Fruit fly (Drosophila melanogaster) whole organism, prepupa: ENCODE data around the gene PIP82.

Experiments used
- Blimp-1 ChIP-seq: fragments of 200-800 bp; sonication (Bioruptor generic); optimal IDR thresholded peaks from 3 replicates; lab custom pipeline; 2017; ENCODE audit warnings: missing biosample characterization, missing genetic modification characterization, mild to moderate bottlenecking, moderate library complexity, missing genetic modification reagents
- CG10631 ChIP-seq: fragments of 200-800 bp; sonication (Bioruptor generic); optimal IDR thresholded peaks from 2 replicates; lab custom pipeline; 2016; ENCODE audit warnings: missing biosample characterization, missing genetic modification characterization
- CG10669 ChIP-seq: fragments of 200-800 bp; sonication (Bioruptor generic); optimal IDR thresholded peaks from 3 replicates; lab custom pipeline; 2018; ENCODE audit warnings: missing biosample characterization, mild to moderate bottlenecking, missing genetic modification characterization, moderate library complexity
- CG11294 ChIP-seq: fragments of 200-800 bp; sonication (Bioruptor generic); IDR thresholded peaks from 2 replicates; pipeline ENCODE4 v1.3.6; 2022; ENCODE audit warnings: missing biosample characterization, missing genetic modification characterization
- CG11902 ChIP-seq: fragments of 200-800 bp; sonication (Bioruptor generic); optimal IDR thresholded peaks from 3 replicates; lab custom pipeline; 2016; ENCODE audit warnings: missing biosample characterization, missing genetic modification characterization
- CG15336 ChIP-seq: fragments of 200-800 bp; sonication (Bioruptor generic); IDR thresholded peaks from 2 replicates; pipeline ENCODE4 v1.3.6; 2022; ENCODE audit warnings: missing biosample characterization, missing genetic modification characterization
- CG1621 ChIP-seq: fragments of 200-800 bp; sonication (Bioruptor generic); optimal IDR thresholded peaks from 3 replicates; lab custom pipeline; 2018; ENCODE audit warnings: missing biosample characterization, mild to moderate bottlenecking, missing genetic modification characterization
- CG16779 ChIP-seq: fragments of 200-800 bp; sonication (Bioruptor generic); optimal IDR thresholded peaks from 3 replicates; lab custom pipeline; 2017; ENCODE audit warnings: missing biosample characterization, mild to moderate bottlenecking, missing genetic modification characterization
- CG3032 ChIP-seq: fragments of 200-800 bp; optimal IDR thresholded peaks from 2 replicates; lab custom pipeline; 2019; ENCODE audit warnings: missing biosample characterization, mild to moderate bottlenecking, missing genetic modification characterization, moderate library complexity
- CG31627 ChIP-seq: fragments of 200-800 bp; sonication (Bioruptor generic); optimal IDR thresholded peaks from 3 replicates; lab custom pipeline; 2016; ENCODE audit warnings: missing biosample characterization, missing genetic modification characterization
- CG32006 ChIP-seq: fragments of 200-800 bp; sonication (Bioruptor generic); optimal IDR thresholded peaks from 3 replicates; lab custom pipeline; 2017; ENCODE audit warnings: missing biosample characterization, mild to moderate bottlenecking, missing genetic modification characterization
- CG34406 ChIP-seq: fragments of 200-800 bp; sonication (Bioruptor generic); optimal IDR thresholded peaks from 3 replicates; lab custom pipeline; 2016; ENCODE audit warnings: missing biosample characterization, missing genetic modification characterization
- CG3919 ChIP-seq: fragments of 200-800 bp; sonication (Bioruptor generic); optimal IDR thresholded peaks from 3 replicates; lab custom pipeline; 2016; ENCODE audit warnings: missing biosample characterization, missing genetic modification characterization
- CG4318 ChIP-seq: fragments of 200-800 bp; sonication (Bioruptor generic); optimal IDR thresholded peaks from 3 replicates; lab custom pipeline; 2017; ENCODE audit warnings: missing biosample characterization, mild to moderate bottlenecking, missing genetic modification characterization
- CG6163 ChIP-seq: fragments of 200-800 bp; sonication (Bioruptor generic); IDR thresholded peaks from 3 replicates; pipeline ENCODE4 v1.3.6; 2022; ENCODE audit warnings: missing biosample characterization, missing genetic modification characterization
- CG6792 ChIP-seq: fragments of 200-800 bp; sonication (Bioruptor generic); optimal IDR thresholded peaks from 3 replicates; lab custom pipeline; 2016; ENCODE audit warnings: missing biosample characterization, missing genetic modification characterization
- CG6808 ChIP-seq: fragments of 200-800 bp; sonication (Bioruptor generic); optimal IDR thresholded peaks from 3 replicates; lab custom pipeline; 2017; ENCODE audit warnings: missing biosample characterization, missing genetic modification characterization, mild to moderate bottlenecking, moderate library complexity, missing genetic modification reagents
- CG6854 ChIP-seq: fragments of 200-800 bp; sonication (Bioruptor generic); optimal IDR thresholded peaks from 2 replicates; lab custom pipeline; 2017; ENCODE audit warnings: missing biosample characterization, mild to moderate bottlenecking, missing genetic modification characterization
- CG8319 ChIP-seq: fragments of 200-800 bp; sonication (Bioruptor generic); optimal IDR thresholded peaks from 3 replicates; lab custom pipeline; 2016; ENCODE audit warnings: missing biosample characterization, missing genetic modification characterization
- CG8632 ChIP-seq: fragments of 200-800 bp; sonication (Bioruptor generic); optimal IDR thresholded peaks from 3 replicates; lab custom pipeline; 2016; ENCODE audit warnings: missing biosample characterization, missing genetic modification characterization
- CG9139 ChIP-seq: fragments of 200-800 bp; sonication (Bioruptor generic); optimal IDR thresholded peaks from 3 replicates; lab custom pipeline; 2017; ENCODE audit warnings: missing biosample characterization, mild to moderate bottlenecking, missing genetic modification characterization
- Eip78C ChIP-seq: fragments of 200-800 bp; sonication (Bioruptor generic); peaks from one replicate; lab custom pipeline; 2016; ENCODE audit warnings: missing biosample characterization, missing genetic modification characterization
- Eip93F ChIP-seq: fragments of 200-800 bp; sonication (Bioruptor generic); optimal IDR thresholded peaks from 2 replicates; lab custom pipeline; 2016; ENCODE audit warnings: missing biosample characterization, mild to moderate bottlenecking, missing genetic modification characterization
- Ets21C ChIP-seq: fragments of 200-800 bp; sonication (Bioruptor generic); optimal IDR thresholded peaks from 3 replicates; lab custom pipeline; 2016; ENCODE audit warnings: missing biosample characterization, missing genetic modification characterization
- Ets96B ChIP-seq: fragments of 200-800 bp; optimal IDR thresholded peaks from 2 replicates; lab custom pipeline; 2019; ENCODE audit warnings: missing biosample characterization, mild to moderate bottlenecking, missing genetic modification characterization, moderate library complexity
- Gug ChIP-seq: fragments of 200-800 bp; sonication (Bioruptor generic); IDR thresholded peaks from 2 replicates; pipeline ENCODE4 v1.3.6; 2022; ENCODE audit warnings: missing biosample characterization, missing genetic modification characterization
- Hr38 ChIP-seq: sonication (Bioruptor generic); optimal IDR thresholded peaks from 2 replicates; lab custom pipeline; 2016; ENCODE audit warnings: missing biosample characterization, missing genetic modification characterization
- Hr39 ChIP-seq: fragments of 200-800 bp; sonication (Bioruptor generic); optimal IDR thresholded peaks from 2 replicates; lab custom pipeline; 2016; ENCODE audit warnings: missing biosample characterization, missing genetic modification characterization
- Hr4 ChIP-seq: fragments of 200-800 bp; sonication (Bioruptor generic); optimal IDR thresholded peaks from 3 replicates; lab custom pipeline; 2016; ENCODE audit warnings: missing biosample characterization, missing genetic modification characterization
- Lpt ChIP-seq: fragments of 200-800 bp; sonication (Bioruptor generic); optimal IDR thresholded peaks from 3 replicates; lab custom pipeline; 2016; ENCODE audit warnings: missing biosample characterization, missing genetic modification characterization
- Met ChIP-seq: fragments of 200-800 bp; sonication (Bioruptor generic); optimal IDR thresholded peaks from 3 replicates; lab custom pipeline; 2016; ENCODE audit warnings: missing biosample characterization, missing genetic modification characterization
- OdsH ChIP-seq: fragments of 200-800 bp; sonication (Bioruptor generic); optimal IDR thresholded peaks from 3 replicates; lab custom pipeline; 2016; ENCODE audit warnings: missing biosample characterization, missing genetic modification characterization
- Sox102F ChIP-seq: fragments of 200-800 bp; sonication (Bioruptor generic); optimal IDR thresholded peaks from 2 replicates; lab custom pipeline; 2016; ENCODE audit warnings: missing biosample characterization, mild to moderate bottlenecking, missing genetic modification characterization
- Sox14 ChIP-seq: fragments of 200-800 bp; sonication (Bioruptor generic); optimal IDR thresholded peaks from 3 replicates; lab custom pipeline; 2016; ENCODE audit warnings: missing biosample characterization, missing genetic modification characterization
- Sox15 ChIP-seq: fragments of 200-800 bp; sonication (Bioruptor generic); optimal IDR thresholded peaks from 3 replicates; lab custom pipeline; 2016; ENCODE audit warnings: missing biosample characterization, missing genetic modification characterization
- achi ChIP-seq: fragments of 200-800 bp; sonication (Bioruptor generic); optimal IDR thresholded peaks from 3 replicates; lab custom pipeline; 2016; ENCODE audit warnings: missing biosample characterization, missing genetic modification characterization
- acj6 ChIP-seq: fragments of 200-800 bp; sonication (Bioruptor generic); optimal IDR thresholded peaks from 3 replicates; lab custom pipeline; 2016; ENCODE audit warnings: missing biosample characterization, missing genetic modification characterization
- cyc ChIP-seq: fragments of 200-800 bp; sonication (Bioruptor generic); optimal IDR thresholded peaks from 3 replicates; lab custom pipeline; 2016; ENCODE audit warnings: missing biosample characterization, missing genetic modification characterization
- dac ChIP-seq: fragments of 200-800 bp; sonication (Bioruptor generic); optimal IDR thresholded peaks from 2 replicates; lab custom pipeline; 2017; ENCODE audit warnings: missing biosample characterization, mild to moderate bottlenecking, missing genetic modification characterization
- eg ChIP-seq: fragments of 200-800 bp; sonication (Bioruptor generic); IDR thresholded peaks from 3 replicates; pipeline ENCODE4 v1.3.6; 2022; ENCODE audit warnings: missing biosample characterization, missing genetic modification characterization
- esn ChIP-seq: fragments of 200-800 bp; sonication (Bioruptor generic); optimal IDR thresholded peaks from 2 replicates; lab custom pipeline; 2016; ENCODE audit warnings: missing biosample characterization, mild to moderate bottlenecking, missing genetic modification characterization, moderate library complexity
- fd59A ChIP-seq: fragments of 200-800 bp; sonication (Bioruptor generic); optimal IDR thresholded peaks from 2 replicates; lab custom pipeline; 2017; ENCODE audit warnings: missing biosample characterization, mild to moderate bottlenecking, missing genetic modification characterization, missing genetic modification reagents
- fd85E ChIP-seq: fragments of 200-800 bp; sonication (Bioruptor generic); optimal IDR thresholded peaks from 3 replicates; lab custom pipeline; 2016; ENCODE audit warnings: missing biosample characterization, missing genetic modification characterization
- fkh ChIP-seq: fragments of 200-800 bp; sonication (Bioruptor generic); optimal IDR thresholded peaks from 3 replicates; lab custom pipeline; 2017; ENCODE audit warnings: missing biosample characterization, mild to moderate bottlenecking, missing genetic modification characterization, moderate library complexity
- lz ChIP-seq: fragments of 200-800 bp; sonication (Bioruptor generic); optimal IDR thresholded peaks from 3 replicates; lab custom pipeline; 2016; ENCODE audit warnings: missing biosample characterization, missing genetic modification characterization
- pdm3 ChIP-seq: fragments of 200-800 bp; sonication (Bioruptor generic); optimal IDR thresholded peaks from 3 replicates; lab custom pipeline; 2016; ENCODE audit warnings: missing biosample characterization, missing genetic modification characterization
- salr ChIP-seq, 2 experiments: fragments of 200-800 bp; sonication (Bioruptor generic); optimal IDR thresholded peaks; 3 replicates each; lab custom pipeline; 2016 to 2018; ENCODE audit warnings: missing biosample characterization in 2 of 2, missing genetic modification characterization in 2 of 2, mild to moderate bottlenecking in 1 of 2
- spab ChIP-seq: fragments of 200-800 bp; sonication (Bioruptor generic); optimal IDR thresholded peaks from 2 replicates; lab custom pipeline; 2017; ENCODE audit warnings: missing biosample characterization, mild to moderate bottlenecking, missing genetic modification characterization, missing genetic modification reagents
- ss ChIP-seq, 2 experiments: fragments of 200-800 bp; sonication (Bioruptor generic); optimal IDR thresholded peaks; 2 replicates in 1 of 2; 3 replicates in 1 of 2; lab custom pipeline; 2017 to 2018; ENCODE audit warnings: mild to moderate bottlenecking in 2 of 2, missing biosample characterization in 2 of 2, missing genetic modification characterization in 2 of 2, moderate library complexity in 1 of 2
- topi ChIP-seq: fragments of 200-800 bp; sonication (Bioruptor generic); optimal IDR thresholded peaks from 3 replicates; lab custom pipeline; 2016; ENCODE audit warnings: missing biosample characterization, missing genetic modification characterization
- vri ChIP-seq: fragments of 200-800 bp; sonication (Bioruptor generic); optimal IDR thresholded peaks from 3 replicates; lab custom pipeline; 2016; ENCODE audit warnings: missing biosample characterization, mild to moderate bottlenecking, missing genetic modification characterization

PIP82 gene

DNA sequence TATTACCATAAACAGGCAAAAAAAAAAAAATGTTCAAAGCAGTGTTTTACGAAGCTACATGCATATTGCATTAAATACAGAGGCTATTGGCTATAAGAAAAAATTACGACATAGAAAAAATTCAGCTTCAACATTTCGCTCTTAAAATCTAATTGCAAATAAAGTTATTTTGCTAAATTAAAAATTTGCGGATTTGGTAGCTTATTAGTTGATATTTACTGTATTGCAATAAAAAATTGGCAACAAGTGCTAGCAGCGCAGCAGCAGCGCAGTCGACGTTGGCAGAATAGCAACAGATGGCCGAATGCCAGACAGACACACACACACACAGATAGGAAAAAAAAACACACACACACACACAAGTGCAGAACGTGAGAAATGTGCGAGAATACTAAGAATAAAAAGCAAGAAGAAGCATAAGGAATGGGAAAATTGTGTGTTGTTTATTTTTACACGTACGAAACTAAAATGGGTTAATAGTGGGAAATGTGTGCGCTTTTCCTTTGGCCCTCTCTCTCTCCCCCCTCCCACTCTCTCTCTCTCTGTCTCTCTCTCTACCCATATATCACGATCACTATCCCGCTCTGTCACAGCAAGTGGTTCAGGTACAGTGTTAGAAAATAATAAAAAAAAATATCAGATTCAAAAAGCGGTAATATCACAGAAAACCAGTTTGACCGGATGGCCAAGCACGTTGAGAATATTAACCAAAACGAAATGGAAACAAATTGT lies 4.3 kb upstream of the PIP82 start:
- peak; percentile 47 for TF ChIP-seq achi
- peak; percentile 43 for TF ChIP-seq acj6 (GFP tag; lab: Kevin White, UChicago)
- no peak for TF ChIP-seq Ets21C (GFP tag; lab: Kevin White, UChicago)
- TF ChIP-seq topi (GFP tag; lab: Kevin White, UChicago) = peak; percentile 9
- no peak for TF ChIP-seq CG16779 (tag; lab: Kevin White, UChicago)
- no peak for TF ChIP-seq CG34406 (GFP tag; lab: Kevin White, UChicago)
- TF ChIP-seq CG11902 (GFP tag; lab: Kevin White, UChicago) = no peak
- TF ChIP-seq Lpt (GFP tag; lab: Kevin White, UChicago) = peak; percentile 52
- no peak for TF ChIP-seq CG1621 (tag; lab: Kevin White, UChicago)
- no peak for TF ChIP-seq Blimp-1 (GFP tag; lab: Kevin White, UChicago)
- peak; percentile 90 for TF ChIP-seq CG15336 (GFP tag; lab: Robert Waterston, UW)
- TF ChIP-seq CG9139 = no peak
- TF ChIP-seq spab (GFP tag; lab: Kevin White, UChicago) = no peak
- TF ChIP-seq dac = no peak
- TF ChIP-seq fd59A (GFP tag; lab: Kevin White, UChicago) = no peak
- TF ChIP-seq Sox14 (GFP tag; lab: Kevin White, UChicago) = peak; percentile 41
- TF ChIP-seq CG6163 (GFP tag; lab: Robert Waterston, UW) = peak; percentile 88
- no peak for TF ChIP-seq fd85E (GFP tag; lab: Kevin White, UChicago)
- no peak for TF ChIP-seq CG6792 (GFP tag; lab: Kevin White, UChicago)
- TF ChIP-seq Ets96B (tag; lab: Kevin White, UChicago) = no peak
- TF ChIP-seq vri (GFP tag; lab: Kevin White, UChicago) = no peak
- TF ChIP-seq pdm3 (GFP tag; lab: Kevin White, UChicago) = peak; percentile 59
- TF ChIP-seq Gug (GFP tag; lab: Robert Waterston, UW) = peak; percentile 78
- no peak for TF ChIP-seq Hr38 (GFP tag; lab: Kevin White, UChicago)
- TF ChIP-seq CG8319 (GFP tag; lab: Kevin White, UChicago) = no peak
- peak; percentile 32 for TF ChIP-seq CG10631 (GFP tag; lab: Kevin White, UChicago)
- TF ChIP-seq Eip93F (GFP tag; lab: Kevin White, UChicago) = no peak
- TF ChIP-seq CG8632 = no peak
- TF ChIP-seq CG3919 = peak; percentile 43
- peak; percentile 15 for TF ChIP-seq Hr39 (GFP tag; lab: Kevin White, UChicago)
- peak; percentile 14 for TF ChIP-seq cyc (GFP tag; lab: Kevin White, UChicago)
- TF ChIP-seq Eip78C = peak; percentile 74
- peak; percentile 48 for TF ChIP-seq CG4318 (GFP tag; lab: Kevin White, UChicago)
- TF ChIP-seq Sox102F (GFP tag; lab: Kevin White, UChicago) = no peak
- TF ChIP-seq CG10669 (GFP tag; lab: Kevin White, UChicago) = peak; percentile 0
- TF ChIP-seq CG11294 (GFP tag; lab: Robert Waterston, UW) = peak; percentile 88
- peak; percentile 31 for TF ChIP-seq CG31627 (GFP tag; lab: Kevin White, UChicago)
- peak; percentile 0 for TF ChIP-seq CG3032 (tag; lab: Kevin White, UChicago)
- TF ChIP-seq CG6808 (GFP tag; lab: Kevin White, UChicago) = no peak
- TF ChIP-seq OdsH (GFP tag; lab: Kevin White, UChicago) = peak; percentile 63
- TF ChIP-seq lz (GFP tag; lab: Kevin White, UChicago) = no peak
- peak; percentile 76 for TF ChIP-seq CG32006 (GFP tag; lab: Kevin White, UChicago)
- TF ChIP-seq CG6854 (GFP tag; lab: Kevin White, UChicago) = no peak
- no peak for TF ChIP-seq Sox15 (GFP tag; lab: Kevin White, UChicago)
- TF ChIP-seq ss (GFP tag; optimal IDR thresholded peaks at IDR 0.05; lab: Kevin White, UChicago) = no peak
- TF ChIP-seq salr (GFP tag; optimal IDR thresholded peaks at IDR 0.05; lab: Kevin White, UChicago) = peak in 1 of 2 experiments; percentile 65
- TF ChIP-seq esn (GFP tag; lab: Kevin White, UChicago) = peak; percentile 8
- TF ChIP-seq Hr4 (GFP tag; lab: Kevin White, UChicago) = peak; percentile 76
- no peak for TF ChIP-seq Met
- peak; percentile 96 for TF ChIP-seq eg (GFP tag; lab: Robert Waterston, UW)
- no peak for TF ChIP-seq fkh (GFP tag; lab: Kevin White, UChicago)
